Worm (Caenorhabditis elegans) whole organism, L2 larva: ENCODE measurements around the gene D1054.10.

Experiments used
- C34F6.9 ChIP-seq: fragments of 150-350 bp; optimal IDR thresholded peaks from 2 replicates; lab custom pipeline; 2014; ENCODE audit warnings: missing biosample characterization, missing genetic modification characterization
- F13H6.1 ChIP-seq: sonication (generic microtip); optimal IDR thresholded peaks from 2 replicates; lab custom pipeline; 2016; ENCODE audit warnings: missing genetic modification characterization, missing compliant biosample characterization
- R02D3.7 ChIP-seq: fragments of 150-350 bp; optimal IDR thresholded peaks from 2 replicates; lab custom pipeline; 2014; ENCODE audit warnings: missing biosample characterization, missing genetic modification characterization
- Y55F3AM.14 ChIP-seq: fragments of 200-800 bp; sonication (Bioruptor generic); optimal IDR thresholded peaks from 2 replicates; lab custom pipeline; 2018; ENCODE audit warnings: mild to moderate bottlenecking, missing genetic modification characterization, missing compliant biosample characterization
- aly-2 ChIP-seq: fragments of 150-350 bp; optimal IDR thresholded peaks from 2 replicates; lab custom pipeline; 2014; ENCODE audit warnings: missing biosample characterization, missing genetic modification characterization
- blmp-1 ChIP-seq: sonication (generic microtip); optimal IDR thresholded peaks from 2 replicates; lab custom pipeline; 2017; ENCODE audit warnings: missing genetic modification characterization, mild to moderate bottlenecking, missing compliant biosample characterization, antibody characterized with exemption, moderate library complexity; ENCODE audit not compliant: insufficient read depth
- ceh-16 ChIP-seq: fragments of 150-350 bp; optimal IDR thresholded peaks from 2 replicates; lab custom pipeline; 2014; ENCODE audit warnings: missing biosample characterization, missing genetic modification characterization
- crh-2 ChIP-seq: sonication (generic microtip); optimal IDR thresholded peaks from 2 replicates; lab custom pipeline; 2017; ENCODE audit warnings: missing biosample characterization, missing genetic modification characterization
- dmd-4 ChIP-seq: sonication (generic microtip); optimal IDR thresholded peaks from 2 replicates; lab custom pipeline; 2017; ENCODE audit warnings: missing biosample characterization, missing genetic modification characterization
- egl-27 ChIP-seq: sonication (generic microtip); optimal IDR thresholded peaks from 3 replicates; lab custom pipeline; 2017; ENCODE audit warnings: missing biosample characterization, missing genetic modification reagents, missing genetic modification characterization
- elt-1 ChIP-seq: fragments of 150-350 bp; optimal IDR thresholded peaks from 2 replicates; lab custom pipeline; 2014; ENCODE audit warnings: missing biosample characterization, missing genetic modification characterization
- elt-3 ChIP-seq: sonication (generic microtip); optimal IDR thresholded peaks from 2 replicates; lab custom pipeline; 2017; ENCODE audit warnings: missing biosample characterization, missing genetic modification characterization
- fos-1 ChIP-seq: fragments of 150-350 bp; optimal IDR thresholded peaks from 2 replicates; lab custom pipeline; 2014; ENCODE audit warnings: missing biosample characterization, missing genetic modification characterization
- gmeb-1 ChIP-seq: fragments of 150-350 bp; optimal IDR thresholded peaks from 2 replicates; lab custom pipeline; 2014; ENCODE audit warnings: missing biosample characterization, missing genetic modification characterization
- lin-13 ChIP-seq: fragments of 150-350 bp; optimal IDR thresholded peaks from 2 replicates; lab custom pipeline; 2014; ENCODE audit warnings: missing biosample characterization, missing genetic modification reagents, missing genetic modification characterization
- lsy-2 ChIP-seq, 2 experiments: fragments of 150-350 bp in 1 of 2; sonication (generic microtip) in 1 of 2; optimal IDR thresholded peaks; 2 replicates each; lab custom pipeline; 2014 to 2017; ENCODE audit warnings: missing biosample characterization in 2 of 2, missing genetic modification characterization in 2 of 2
- mbf-1 ChIP-seq: sonication (generic microtip); optimal IDR thresholded peaks from 2 replicates; lab custom pipeline; 2017; ENCODE audit warnings: missing biosample characterization, missing genetic modification characterization
- mdl-1 ChIP-seq, 2 experiments: fragments of 150-350 bp in 1 of 2; sonication (generic microtip) in 1 of 2; optimal IDR thresholded peaks; 2 replicates each; lab custom pipeline; 2017; ENCODE audit warnings: missing biosample characterization in 2 of 2, missing genetic modification characterization in 2 of 2
- nhr-11 ChIP-seq: fragments of 150-350 bp; optimal IDR thresholded peaks from 2 replicates; lab custom pipeline; 2014; ENCODE audit warnings: missing biosample characterization, missing genetic modification characterization
- nhr-12 ChIP-seq: fragments of 150-350 bp; optimal IDR thresholded peaks from 2 replicates; lab custom pipeline; 2014; ENCODE audit warnings: missing biosample characterization, missing genetic modification characterization
- nhr-129 ChIP-seq: fragments of 150-350 bp; optimal IDR thresholded peaks from 2 replicates; lab custom pipeline; 2014; ENCODE audit warnings: missing biosample characterization, missing genetic modification characterization
- nhr-21 ChIP-seq: fragments of 150-350 bp; optimal IDR thresholded peaks from 2 replicates; lab custom pipeline; 2014; ENCODE audit warnings: missing biosample characterization, missing genetic modification characterization
- nhr-23 ChIP-seq: fragments of 150-350 bp; optimal IDR thresholded peaks from 2 replicates; lab custom pipeline; 2014; ENCODE audit warnings: missing biosample characterization, missing genetic modification reagents, missing genetic modification characterization
- nhr-25 ChIP-seq: fragments of 150-350 bp; sonication (generic microtip); optimal IDR thresholded peaks from 3 replicates; lab custom pipeline; 2014; ENCODE audit warnings: missing biosample characterization, missing genetic modification characterization
- nhr-6 ChIP-seq: fragments of 150-350 bp; optimal IDR thresholded peaks from 2 replicates; lab custom pipeline; 2014; ENCODE audit warnings: missing biosample characterization, missing genetic modification characterization
- peb-1 ChIP-seq: fragments of 150-350 bp; optimal IDR thresholded peaks from 2 replicates; lab custom pipeline; 2014; ENCODE audit warnings: missing biosample characterization, missing genetic modification characterization
- sem-4 ChIP-seq: fragments of 150-350 bp; optimal IDR thresholded peaks from 2 replicates; lab custom pipeline; 2014; ENCODE audit warnings: missing biosample characterization, missing genetic modification reagents, missing genetic modification characterization
- skn-1 ChIP-seq: sonication (generic microtip); optimal IDR thresholded peaks from 2 replicates; lab custom pipeline; 2017; ENCODE audit warnings: missing biosample characterization, missing genetic modification characterization
- sma-3 ChIP-seq: sonication (generic microtip); optimal IDR thresholded peaks from 2 replicates; lab custom pipeline; 2016; ENCODE audit warnings: missing genetic modification reagents, missing genetic modification characterization, missing compliant biosample characterization
- unc-39 ChIP-seq: fragments of 150-350 bp; optimal IDR thresholded peaks from 2 replicates; lab custom pipeline; 2014; ENCODE audit warnings: missing biosample characterization, missing genetic modification characterization
- unc-55 ChIP-seq: fragments of 150-350 bp; sonication (generic microtip); optimal IDR thresholded peaks from 3 replicates; lab custom pipeline; 2014; ENCODE audit warnings: missing biosample characterization, missing genetic modification reagents, missing genetic modification characterization
- unc-62 ChIP-seq: fragments of 150-350 bp; optimal IDR thresholded peaks from 2 replicates; lab custom pipeline; 2014; ENCODE audit warnings: missing biosample characterization, missing genetic modification reagents, missing genetic modification characterization
- ztf-1 ChIP-seq: fragments of 200-800 bp; sonication (Bioruptor generic); conservative IDR thresholded peaks from 2 replicates; pipeline ENCODE4 v1.3.6; 2022; ENCODE audit warnings: missing genetic modification characterization, missing compliant biosample characterization
- ztf-11 ChIP-seq: sonication (generic microtip); optimal IDR thresholded peaks from 2 replicates; lab custom pipeline; 2017; ENCODE audit warnings: missing biosample characterization, missing genetic modification characterization
- ztf-4 ChIP-seq: fragments of 150-350 bp; optimal IDR thresholded peaks from 2 replicates; lab custom pipeline; 2014; ENCODE audit warnings: missing biosample characterization, missing genetic modification characterization

The D1054.10 gene

DNA sequence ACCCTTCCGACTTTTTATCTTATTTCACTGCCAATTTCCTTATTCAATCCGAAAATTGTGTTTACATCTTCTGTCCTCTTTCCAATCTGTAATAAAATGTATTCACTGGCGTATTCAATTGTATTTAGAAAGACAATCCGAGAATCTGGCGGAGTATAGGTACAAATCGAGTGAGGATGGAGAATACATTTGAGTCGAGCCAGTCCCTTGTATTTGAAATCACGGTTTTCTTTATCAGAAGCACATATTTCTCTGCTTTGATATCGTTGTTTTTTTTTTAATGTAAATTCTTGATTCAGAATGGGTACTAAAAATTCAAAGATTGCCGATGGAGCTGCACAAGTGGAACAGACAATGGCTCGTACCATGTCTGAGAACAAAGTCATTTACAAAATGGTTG, 28.6 kb downstream of the D1054.10 start, which contains the start of gene ocr-1:
Gene ocr-1 (plus strand): TSS at position 301 of the 400 bp plus-strand sequence.
- TF ChIP-seq nhr-23 (tag; lab: Kevin White, UChicago) (no peak), F13H6.1 (tag; lab: Kevin White, UChicago) (no peak), blmp-1 (tag; lab: Kevin White, UChicago) (no peak), sma-3 (GFP tag; lab: Kevin White, UChicago) (no peak), nhr-11 (tag; lab: Kevin White, UChicago) (no peak), R02D3.7 (no peak), dmd-4 (tag; lab: Kevin White, UChicago) (no peak), ceh-16 (no peak), nhr-12 (tag; lab: Kevin White, UChicago) (no peak), mbf-1 (tag; lab: Kevin White, UChicago) (no peak), unc-39 (no peak), nhr-129 (tag; lab: Kevin White, UChicago) (no peak), peb-1 (tag; lab: Kevin White, UChicago) (no peak), skn-1 (tag; lab: Kevin White, UChicago) (no peak), mdl-1 (tag; optimal IDR thresholded peaks at IDR 0.05; lab: Kevin White, UChicago) (no peak), ztf-11 (no peak), nhr-21 (tag; lab: Kevin White, UChicago) (no peak), lin-13 (no peak)

DNA sequence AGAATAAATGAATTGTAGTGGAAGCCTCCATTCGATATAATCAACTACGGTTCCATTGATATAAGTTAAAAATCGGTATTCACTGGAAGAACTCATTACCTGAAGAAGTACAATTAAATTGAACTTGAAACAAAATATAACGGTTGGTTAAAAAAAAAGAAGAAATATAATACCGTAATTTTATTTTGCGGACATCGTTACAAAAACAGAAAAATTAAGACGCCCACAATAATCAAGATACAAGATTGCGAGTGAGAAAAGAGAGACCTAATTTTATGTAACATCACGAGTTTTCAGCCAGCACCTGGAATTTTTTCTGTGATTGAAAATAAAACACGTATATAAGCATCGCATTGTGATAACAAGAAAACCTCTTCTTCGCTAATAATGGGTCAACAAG, 30.0 kb downstream of the D1054.10 start, which contains the start of gene sre-6:
Gene sre-6 (minus strand): TSS at position 101 of the 400 bp plus-strand sequence.
- no peak for TF ChIP-seq ceh-16
- no peak for TF ChIP-seq Y55F3AM.14
- no peak for TF ChIP-seq ztf-1 (GFP tag; lab: Robert Waterston, UW)
- TF ChIP-seq sma-3 (GFP tag; lab: Kevin White, UChicago): no peak
- TF ChIP-seq mbf-1 (tag; lab: Kevin White, UChicago): no peak
- no peak for TF ChIP-seq unc-39
- TF ChIP-seq R02D3.7: no peak
- TF ChIP-seq nhr-23 (tag; lab: Kevin White, UChicago): no peak
- no peak for TF ChIP-seq peb-1 (tag; lab: Kevin White, UChicago)
- TF ChIP-seq fos-1 (tag; lab: Kevin White, UChicago): no peak
- TF ChIP-seq unc-55: no peak
- no peak for TF ChIP-seq unc-62
- TF ChIP-seq blmp-1 (tag; lab: Kevin White, UChicago): no peak
- TF ChIP-seq C34F6.9 (tag; lab: Kevin White, UChicago): no peak
- no peak for TF ChIP-seq sem-4 (tag; lab: Kevin White, UChicago)
- TF ChIP-seq nhr-129 (tag; lab: Kevin White, UChicago): no peak
- TF ChIP-seq aly-2 (tag; lab: Kevin White, UChicago): no peak
- no peak for TF ChIP-seq elt-1 (tag; lab: Kevin White, UChicago)
- TF ChIP-seq egl-27 (tag; lab: Kevin White, UChicago): no peak
- TF ChIP-seq, all 48 proteins: peak for 0

DNA sequence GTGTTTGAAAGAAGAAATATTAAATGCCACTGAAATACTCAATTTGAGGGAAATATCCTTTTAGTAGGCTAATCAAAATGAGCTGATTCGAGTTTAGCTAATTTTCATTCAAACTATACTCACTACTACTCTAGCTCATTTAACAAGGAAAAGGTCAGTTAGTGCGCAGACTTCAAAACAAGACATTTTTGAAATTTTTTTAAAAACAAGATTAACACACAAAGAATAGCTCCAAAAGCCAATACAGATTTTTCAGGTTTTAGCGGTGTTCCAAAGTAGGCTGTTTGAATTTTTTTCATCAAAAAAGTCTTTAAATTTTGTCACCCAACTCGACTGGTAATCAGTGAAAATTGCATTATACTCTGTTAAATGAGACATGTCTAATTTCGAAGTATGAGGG, 31.8 kb downstream of the D1054.10 start:
- TF ChIP-seq nhr-25 (tag; lab: Kevin White, UChicago): peak; percentile 31
- no peak for TF ChIP-seq nhr-6
- TF ChIP-seq nhr-129 (tag; lab: Kevin White, UChicago): no peak
- TF ChIP-seq ztf-4 (tag; lab: Kevin White, UChicago): no peak

DNA sequence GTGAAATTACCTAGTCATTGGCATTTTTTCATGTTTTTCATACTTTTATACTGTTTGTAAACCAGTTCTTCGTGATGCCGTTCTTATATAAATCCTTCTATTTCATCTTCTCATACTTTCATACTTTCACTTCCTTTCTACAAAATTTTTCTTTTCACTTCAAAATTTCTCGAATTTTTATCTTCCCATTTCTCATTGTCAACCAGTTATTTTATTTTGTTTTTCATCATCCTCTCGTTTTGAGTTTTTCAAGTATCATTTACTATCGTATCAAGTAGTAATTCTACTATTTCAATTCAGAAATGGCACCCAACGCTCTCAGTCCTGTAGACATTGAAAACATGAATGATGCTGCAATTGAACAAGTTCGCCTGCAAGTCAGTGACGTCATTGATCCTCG, 34.0 kb downstream of the D1054.10 start, which contains the start of gene F28H7.8:
Gene F28H7.8 (plus strand): TSS at position 301 of the 400 bp plus-strand sequence.
- TF ChIP-seq egl-27 (tag; lab: Kevin White, UChicago) (no peak), blmp-1 (tag; lab: Kevin White, UChicago) (peak; percentile 27), sem-4 (tag; lab: Kevin White, UChicago) (no peak), gmeb-1 (tag; lab: Kevin White, UChicago) (no peak), crh-2 (tag; lab: Kevin White, UChicago) (no peak), unc-55 (no peak), lsy-2 (tag; optimal IDR thresholded peaks at IDR 0.05; lab: Kevin White, UChicago) (no peak), nhr-25 (tag; lab: Kevin White, UChicago) (peak; percentile 21), lin-13 (no peak), nhr-129 (tag; lab: Kevin White, UChicago) (no peak), ztf-4 (tag; lab: Kevin White, UChicago) (no peak), elt-3 (tag; lab: Kevin White, UChicago) (no peak)
